Fruit fly (Drosophila melanogaster): ENCODE measurements around the gene CG34316.

The CG34316 gene

dm6 chr3R:15268426-15268825, 38.0 kb downstream of the CG34316 start, which contains the start of the genes CG14864 and Zip88E (continued):
- TF ChIP-seq CG13123 (GFP tag; optimal IDR thresholded peaks at IDR 0.05) (no peak), CG15514 (GFP tag; optimal IDR thresholded peaks at IDR 0.05) (peak; percentile 57), Lpt (GFP tag; optimal IDR thresholded peaks at IDR 0.05) (no peak), p53 (GFP tag; optimal IDR thresholded peaks at IDR 0.05) (no peak), CG12659 (GFP tag; optimal IDR thresholded peaks at IDR 0.05) (peak; percentile 17), Hey (tag; optimal IDR thresholded peaks at IDR 0.05) (no peak), Dp (GFP tag; optimal IDR thresholded peaks at IDR 0.05) (peak; percentile 73), zf30C (GFP tag; optimal IDR thresholded peaks at IDR 0.05) (no peak), CG32772 (GFP tag; IDR thresholded peaks at IDR 0.05) (0 out of 2 replicates have a peak, but pooled peaks have one; percentile 12), CG15696 (tag; optimal IDR thresholded peaks at IDR 0.05) (no peak), CoRest (tag; optimal IDR thresholded peaks at IDR 0.05) (peak; percentile 9), grau (tag; optimal IDR thresholded peaks at IDR 0.05) (no peak), E2f2 (GFP tag; IDR thresholded peaks at IDR 0.05) (peak; percentile 76), ase (GFP tag; IDR thresholded peaks at IDR 0.05) (no peak), tup (GFP tag; optimal IDR thresholded peaks at IDR 0.05) (no peak), H2.0 (GFP tag; IDR thresholded peaks at IDR 0.05) (no peak), CG6683 (GFP tag; optimal IDR thresholded peaks at IDR 0.05) (no peak), CG8089 (GFP tag; optimal IDR thresholded peaks at IDR 0.05) (no peak), YL-1 (GFP tag; optimal IDR thresholded peaks at IDR 0.05) (peak; percentile 44), Dref (GFP tag; IDR thresholded peaks at IDR 0.05) (peak; percentile 39), CG10267 (tag; optimal IDR thresholded peaks at IDR 0.05) (peak; percentile 17), trem (tag; optimal IDR thresholded peaks at IDR 0.05) (peak; percentile 33), row (GFP tag; IDR thresholded peaks at IDR 0.05) (peak; percentile 19; the same call in 1 of the 3 replicates), Oli (tag; optimal IDR thresholded peaks at IDR 0.05) (no peak), MTF-1 (GFP tag; optimal IDR thresholded peaks at IDR 0.05; ENCODE audit: borderline replicate concordance) (no peak), vfl (GFP tag; optimal IDR thresholded peaks at IDR 0.05) (no peak), CG9609 (GFP tag; optimal IDR thresholded peaks at IDR 0.05) (no peak), CG10654 (GFP tag; optimal IDR thresholded peaks at IDR 0.05) (no peak), wor (GFP tag; IDR thresholded peaks at IDR 0.05) (no peak), Hand (GFP tag; optimal IDR thresholded peaks at IDR 0.05) (no peak), bsh (GFP tag; optimal IDR thresholded peaks at IDR 0.05) (no peak), Sry-δ (GFP tag; optimal IDR thresholded peaks at IDR 0.05) (peak; percentile 20), NC2β (GFP tag; optimal IDR thresholded peaks at IDR 0.05) (no peak), klu (GFP tag; IDR thresholded peaks at IDR 0.05) (no peak), CG1233 (GFP tag; optimal IDR thresholded peaks at IDR 0.05) (no peak), CG33213 (GFP tag; optimal IDR thresholded peaks at IDR 0.05) (no peak), CG13287 (GFP tag; IDR thresholded peaks at IDR 0.05; ENCODE audit: partially characterized antibody) (peak; percentile 49; the same call in 1 of the 2 replicates), NfI (GFP tag; optimal IDR thresholded peaks at IDR 0.05) (no peak), CG18619 (GFP tag; optimal IDR thresholded peaks at IDR 0.05) (no peak), BEAF-32 (GFP tag; optimal IDR thresholded peaks at IDR 0.05) (peak; percentile 34), odd (GFP tag; optimal IDR thresholded peaks at IDR 0.05) (no peak), Kr (GFP tag; optimal IDR thresholded peaks at IDR 0.05) (no peak), D19A (tag; optimal IDR thresholded peaks at IDR 0.05) (no peak), vvl (GFP tag; IDR thresholded peaks at IDR 0.05) (0 out of 2 replicates have a peak, but pooled peaks have one; percentile 10), HHEX (GFP tag; optimal IDR thresholded peaks at IDR 0.05) (no peak), lilli (GFP tag; optimal IDR thresholded peaks at IDR 0.05) (no peak), HLHmδ (GFP tag; optimal IDR thresholded peaks at IDR 0.05) (no peak), caup (GFP tag; optimal IDR thresholded peaks at IDR 0.05; ENCODE audit: severe bottlenecking) (no peak), HLH3B (GFP tag; IDR thresholded peaks at IDR 0.05) (no peak)

Measured in whole organism, embryonic.